Worm (Caenorhabditis elegans): Measurements from ENCODE around the gene ugt-46.

ugt-46 gene

ce11 chrX:504046-504843, 25.8 kb downstream of the ugt-46 start:
- no peak for TF ChIP-seq lsl-1 (GFP tag; optimal IDR thresholded peaks at IDR 0.05)

- TF ChIP-seq T26A5.8 (tag; optimal IDR thresholded peaks at IDR 0.05) (no peak), F49E8.2 (tag; optimal IDR thresholded peaks at IDR 0.05; ENCODE audit: insufficient read depth) (no peak), D2030.7 (GFP tag; IDR thresholded peaks at IDR 0.05) (no peak), Y53F4B.3 (GFP tag; IDR thresholded peaks at IDR 0.05) (no peak), F39B2.1 (GFP tag; IDR thresholded peaks at IDR 0.05) (no peak), lin-54 (GFP tag; optimal IDR thresholded peaks at IDR 0.05) (no peak), atf-7 (tag; optimal IDR thresholded peaks at IDR 0.05) (no peak), cebp-2 (GFP tag; IDR thresholded peaks at IDR 0.05) (no peak), ztf-26 (tag; optimal IDR thresholded peaks at IDR 0.05) (no peak), F33H1.4 (GFP tag; IDR thresholded peaks at IDR 0.05) (no peak), nhr-90 (tag; optimal IDR thresholded peaks at IDR 0.05) (no peak), Y67H2A.10 (GFP tag; conservative IDR thresholded peaks at IDR 0.05) (no peak), him-1 (tag; optimal IDR thresholded peaks at IDR 0.05) (no peak), hlh-26 (GFP tag; conservative IDR thresholded peaks at IDR 0.05) (no peak), ets-4 (GFP tag; optimal IDR thresholded peaks at IDR 0.05) (no peak), ztf-18 (tag; optimal IDR thresholded peaks at IDR 0.05) (no peak), K11D2.4 (GFP tag; IDR thresholded peaks at IDR 0.05) (no peak), F52B5.7 (tag; optimal IDR thresholded peaks at IDR 0.05) (no peak)
These were observed 31.4 kb downstream of the ugt-46 start for ce11 chrX:498640-499039.

ce11 chrX:496795-497194, 33.3 kb downstream of the ugt-46 start:
- TF ChIP-seq nhr-120 (GFP tag; IDR thresholded peaks at IDR 0.05) (no peak), snpc-1.1 (tag; optimal IDR thresholded peaks at IDR 0.05; ENCODE audit: insufficient read depth) (no peak), hmg-1.2 (GFP tag; IDR thresholded peaks at IDR 0.05) (peak; percentile 22; the same call in 1 of the 2 replicates), snpc-4 (GFP tag; optimal IDR thresholded peaks at IDR 0.05) (no peak), snpc-4 (tag; optimal IDR thresholded peaks at IDR 0.05) (peak in 2 of 4 experiments; percentile 61 to 78)

- TF ChIP-seq lag-1 (GFP tag; IDR thresholded peaks at IDR 0.05) (no peak), gei-17 (GFP tag; optimal IDR thresholded peaks at IDR 0.05) (no peak)
These were observed 37.2 kb downstream of the ugt-46 start, which contains the start of gene B0310.1 for ce11 chrX:492919-493318. Gene B0310.1, plus strand, starts transcription at chrX:493228.

ce11 chrX:489635-490105, 40.4 kb downstream of the ugt-46 start, which contains the start of gene egl-17:
Gene egl-17, plus strand, starts transcription at chrX:489685.
- no peak for TF ChIP-seq ceh-79 (tag; optimal IDR thresholded peaks at IDR 0.05)
- TF ChIP-seq B0019.2 (GFP tag; conservative IDR thresholded peaks at IDR 0.05), result peak; percentile 55; the same call in 1 of the 2 replicates
- TF ChIP-seq Y53G8AR.9 (GFP tag; conservative IDR thresholded peaks at IDR 0.05), result peak; percentile 83
- TF ChIP-seq dox-1 (GFP tag; IDR thresholded peaks at IDR 0.05), result peak; percentile 90
- TF ChIP-seq nfyb-1 (GFP tag; IDR thresholded peaks at IDR 0.05), result peak; percentile 90
- peak; percentile 63 for TF ChIP-seq T26A5.8 (tag; optimal IDR thresholded peaks at IDR 0.05)
- TF ChIP-seq ztf-3 (GFP tag; optimal IDR thresholded peaks at IDR 0.05), result peak; percentile 68
- peak; percentile 66 for TF ChIP-seq K11D2.4 (GFP tag; IDR thresholded peaks at IDR 0.05)
- TF ChIP-seq nfya-2 (GFP tag; IDR thresholded peaks at IDR 0.05), result 0 out of 2 replicates have a peak, but pooled peaks have one; percentile 10
- TF ChIP-seq hmg-1.2 (GFP tag; IDR thresholded peaks at IDR 0.05), result peak; percentile 86
- TF ChIP-seq B0336.3 (GFP tag; IDR thresholded peaks at IDR 0.05), result peak; percentile 84
- peak; percentile 44 for TF ChIP-seq tlf-1 (GFP tag; optimal IDR thresholded peaks at IDR 0.05)
- no peak for TF ChIP-seq cebp-1 (GFP tag; IDR thresholded peaks at IDR 0.05)
- peak; percentile 82 for TF ChIP-seq cebp-1 (tag; optimal IDR thresholded peaks at IDR 0.05)
- TF ChIP-seq attf-5 (GFP tag; optimal IDR thresholded peaks at IDR 0.05), result peak; percentile 77
- TF ChIP-seq ztf-6 (GFP tag; IDR thresholded peaks at IDR 0.05), result peak; percentile 74; the same call in 1 of the 2 replicates
- TF ChIP-seq mes-4 (tag; optimal IDR thresholded peaks at IDR 0.05), result peak; percentile 79
- TF ChIP-seq mel-28 (tag; optimal IDR thresholded peaks at IDR 0.05; ENCODE audit: borderline replicate concordance), result peak; percentile 73
- TF ChIP-seq Y79H2A.3 (GFP tag; conservative IDR thresholded peaks at IDR 0.05), result no peak

Data from whole organism, young adult.